Worm (Caenorhabditis elegans) whole organism, L3 larva: ENCODE data around the gene F53F8.7.

ENCODE experiments used
- R02D3.7 ChIP-seq: fragments of 150-350 bp; optimal IDR thresholded peaks from 2 replicates; lab custom pipeline; 2014; ENCODE audit warnings: missing biosample characterization, missing genetic modification characterization
- aly-2 ChIP-seq: fragments of 150-350 bp; optimal IDR thresholded peaks from 2 replicates; lab custom pipeline; 2014; ENCODE audit warnings: missing biosample characterization, missing genetic modification characterization
- ama-1 ChIP-seq: fragments of 150-350 bp; optimal IDR thresholded peaks from 2 replicates; lab custom pipeline; 2018
- ceh-16 ChIP-seq: sonication (generic microtip); optimal IDR thresholded peaks from 2 replicates; lab custom pipeline; 2017; ENCODE audit warnings: missing biosample characterization, missing genetic modification characterization
- ceh-82 ChIP-seq: fragments of 150-350 bp; optimal IDR thresholded peaks from 2 replicates; lab custom pipeline; 2014; ENCODE audit warnings: missing biosample characterization, missing genetic modification characterization
- daf-12 ChIP-seq: fragments of 150-350 bp; optimal IDR thresholded peaks from 2 replicates; lab custom pipeline; 2014; ENCODE audit warnings: missing biosample characterization, missing genetic modification reagents, missing genetic modification characterization
- elt-1 ChIP-seq: fragments of 150-350 bp; optimal IDR thresholded peaks from 2 replicates; lab custom pipeline; 2014; ENCODE audit warnings: missing biosample characterization, missing genetic modification characterization
- elt-3 ChIP-seq, 3 experiments: fragments of 150-350 bp in 1 of 3; sonication (generic microtip) in 2 of 3; optimal IDR thresholded peaks; 2 replicates in 2 of 3; 4 replicates in 1 of 3; lab custom pipeline; 2014 to 2017; ENCODE audit warnings: missing biosample characterization in 3 of 3, missing genetic modification characterization in 3 of 3
- eor-1 ChIP-seq, 2 experiments: fragments of 150-350 bp; optimal IDR thresholded peaks; 2 replicates each; lab custom pipeline; 2014 to 2018; ENCODE audit warnings: missing biosample characterization in 2 of 2, missing genetic modification characterization in 2 of 2
- fkh-10 ChIP-seq: sonication (generic microtip); optimal IDR thresholded peaks from 2 replicates; lab custom pipeline; 2017; ENCODE audit warnings: missing biosample characterization, missing genetic modification reagents, missing genetic modification characterization
- hmg-11 ChIP-seq: sonication (generic microtip); optimal IDR thresholded peaks from 2 replicates; lab custom pipeline; 2016; ENCODE audit warnings: missing genetic modification characterization, missing compliant biosample characterization
- jun-1 ChIP-seq: fragments of 150-350 bp; optimal IDR thresholded peaks from 2 replicates; lab custom pipeline; 2014; ENCODE audit warnings: missing biosample characterization, missing genetic modification reagents, missing genetic modification characterization
- lin-15B ChIP-seq: fragments of 150-350 bp; optimal IDR thresholded peaks from 2 replicates; lab custom pipeline; 2014; ENCODE audit warnings: missing biosample characterization, missing genetic modification characterization
- lsy-12 ChIP-seq: sonication (generic microtip); optimal IDR thresholded peaks from 2 replicates; lab custom pipeline; 2016; ENCODE audit warnings: mild to moderate bottlenecking, missing genetic modification characterization, missing compliant biosample characterization
- nhr-12 ChIP-seq: fragments of 150-350 bp; optimal IDR thresholded peaks from 2 replicates; lab custom pipeline; 2014; ENCODE audit warnings: missing biosample characterization, missing genetic modification characterization
- nhr-23 ChIP-seq: fragments of 150-350 bp; optimal IDR thresholded peaks from 2 replicates; lab custom pipeline; 2014; ENCODE audit warnings: missing biosample characterization, missing genetic modification reagents, missing genetic modification characterization
- nhr-25 ChIP-seq: sonication (generic microtip); optimal IDR thresholded peaks from 2 replicates; lab custom pipeline; 2017; ENCODE audit warnings: missing biosample characterization, missing genetic modification characterization
- nhr-28 ChIP-seq: fragments of 150-350 bp; optimal IDR thresholded peaks from 2 replicates; lab custom pipeline; 2014; ENCODE audit warnings: missing biosample characterization, missing genetic modification characterization
- sea-2 ChIP-seq: fragments of 150-350 bp; sonication (generic microtip); optimal IDR thresholded peaks from 4 replicates; lab custom pipeline; 2014; ENCODE audit warnings: missing biosample characterization, missing genetic modification reagents, missing genetic modification characterization
- tbx-2 ChIP-seq: sonication (generic microtip); optimal IDR thresholded peaks from 2 replicates; lab custom pipeline; 2016; ENCODE audit warnings: mild to moderate bottlenecking, missing genetic modification characterization, missing compliant biosample characterization
- unc-39 ChIP-seq: sonication (generic microtip); optimal IDR thresholded peaks from 4 replicates; lab custom pipeline; 2017; ENCODE audit warnings: missing biosample characterization, missing genetic modification characterization
- unc-62 ChIP-seq: fragments of 150-350 bp; sonication (generic microtip); optimal IDR thresholded peaks from 4 replicates; lab custom pipeline; 2014; ENCODE audit warnings: missing biosample characterization, missing genetic modification reagents, missing genetic modification characterization
- zag-1 ChIP-seq: fragments of 150-350 bp; optimal IDR thresholded peaks from 2 replicates; lab custom pipeline; 2014; ENCODE audit warnings: missing biosample characterization, missing genetic modification characterization
- ztf-4 ChIP-seq: fragments of 150-350 bp; optimal IDR thresholded peaks from 2 replicates; lab custom pipeline; 2014; ENCODE audit warnings: missing biosample characterization, missing genetic modification characterization

Gene F53F8.7

DNA sequence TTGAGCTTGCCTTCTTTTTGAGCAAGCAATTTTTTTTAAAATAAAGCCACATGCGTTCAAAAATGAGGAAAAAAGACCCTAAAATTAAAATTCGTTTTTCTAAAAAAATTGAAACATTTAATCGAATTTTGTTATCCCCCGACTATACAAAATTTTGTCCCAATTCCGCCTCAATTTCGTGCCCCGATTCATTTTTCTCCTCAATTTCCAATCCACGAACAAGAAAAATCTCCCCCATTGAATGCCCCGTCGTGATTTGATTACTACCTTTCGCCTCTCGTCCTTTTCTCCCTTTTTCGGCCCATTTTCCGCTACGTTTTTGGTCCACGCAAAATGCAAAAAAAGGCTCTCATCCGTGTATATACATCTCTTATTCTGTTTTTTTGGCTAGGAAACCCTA is 46.2 kb downstream of the F53F8.7 start:
- TF ChIP-seq unc-62 (GFP tag; lab: Kevin White, UChicago) = no peak
- TF ChIP-seq zag-1 (tag; lab: Kevin White, UChicago) = no peak
- no peak for TF ChIP-seq lsy-12
- TF ChIP-seq ceh-16 (tag; lab: Kevin White, UChicago) = no peak
- no peak for TF ChIP-seq fkh-10 (GFP tag; lab: Kevin White, UChicago)
- no peak for TF ChIP-seq lin-15B (tag; lab: Kevin White, UChicago)
- no peak for TF ChIP-seq ceh-82 (tag; lab: Kevin White, UChicago)
- TF ChIP-seq, all 47 proteins: peak for 0

DNA sequence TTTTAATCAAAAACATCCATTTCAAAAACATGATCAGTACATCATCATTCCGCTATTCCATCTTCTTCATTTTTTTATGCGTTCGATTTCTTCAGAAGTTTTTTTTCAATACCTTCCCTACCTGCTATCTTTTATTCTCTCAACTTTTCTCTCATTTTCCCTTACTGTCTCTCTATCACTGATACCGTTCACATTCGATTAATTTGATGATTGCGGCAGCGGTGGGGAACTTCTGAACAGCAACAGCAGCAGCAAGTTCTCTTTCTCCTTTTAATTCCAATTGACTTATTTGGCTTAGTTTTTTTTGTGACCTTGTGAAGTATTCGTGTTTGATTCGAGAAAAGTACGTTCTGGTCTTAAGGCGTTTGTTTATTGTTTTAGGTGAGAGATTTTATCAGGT is 49.3 kb downstream of the F53F8.7 start:
- TF ChIP-seq elt-3 (tag; optimal IDR thresholded peaks at IDR 0.05; lab: Kevin White, UChicago) = peak in 2 of 3 experiments; percentile 66 to 82
- TF ChIP-seq nhr-25 (tag; lab: Kevin White, UChicago) = peak; percentile 63
- TF ChIP-seq jun-1 (tag; lab: Kevin White, UChicago) = no peak
- TF ChIP-seq nhr-28 = no peak

DNA sequence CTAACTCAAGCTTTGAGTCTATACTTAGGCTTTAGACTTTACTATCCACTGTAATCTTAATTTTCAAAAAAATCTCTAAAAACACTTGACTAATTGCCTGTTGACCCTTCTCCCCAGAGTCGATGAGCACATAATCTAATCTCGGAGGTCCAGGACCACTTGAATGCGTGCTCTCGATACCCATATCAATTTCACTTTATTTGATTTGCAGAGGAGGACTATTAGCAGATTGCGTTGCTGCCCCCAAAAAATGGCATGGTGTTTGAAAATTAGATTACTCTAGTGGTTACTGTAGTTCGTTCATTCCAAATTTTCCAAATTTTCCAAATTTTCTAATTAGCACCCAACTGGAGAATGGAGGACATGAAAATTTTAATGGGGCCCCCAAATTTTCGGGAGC is 52.7 kb downstream of the F53F8.7 start:
- TF ChIP-seq elt-1 (tag; lab: Kevin White, UChicago) (no peak), sea-2 (GFP tag; lab: Kevin White, UChicago) (no peak), aly-2 (no peak), ama-1 (no peak), nhr-12 (tag; lab: Kevin White, UChicago) (no peak), daf-12 (no peak), hmg-11 (tag; lab: Kevin White, UChicago) (no peak), ztf-4 (tag; lab: Kevin White, UChicago) (no peak), tbx-2 (no peak), unc-62 (GFP tag; lab: Kevin White, UChicago) (no peak), fkh-10 (GFP tag; lab: Kevin White, UChicago) (no peak), unc-39 (tag; lab: Kevin White, UChicago) (no peak), R02D3.7 (tag; lab: Kevin White, UChicago) (no peak), nhr-23 (no peak), eor-1 (tag; optimal IDR thresholded peaks at IDR 0.05; lab: Kevin White, UChicago) (no peak), lin-15B (tag; lab: Kevin White, UChicago) (no peak)
